Worm (Caenorhabditis elegans) whole organism, mixed stage, embryonic: ENCODE results near the gene T02H6.11.
A peak's percentile ranks its signal among the peaks of the same experiment; 100 is the strongest.

Source experiments
- M03D4.4 ChIP-seq: sonication (generic microtip); optimal IDR thresholded peaks from 2 replicates; lab custom pipeline; 2017; ENCODE audit warnings: mild to moderate bottlenecking, missing genetic modification characterization, missing compliant biosample characterization
- bed-3 ChIP-seq: fragments of 200-800 bp; sonication (Bioruptor generic); optimal IDR thresholded peaks from 3 replicates; lab custom pipeline; 2018; ENCODE audit warnings: mild to moderate bottlenecking, missing genetic modification characterization, moderate library complexity, missing compliant biosample characterization
- ceh-39 ChIP-seq: fragments of 150-350 bp; optimal IDR thresholded peaks from 2 replicates; lab custom pipeline; 2014; ENCODE audit warnings: missing biosample characterization, missing genetic modification characterization
- ceh-43 ChIP-seq: fragments of 200-800 bp; sonication (Bioruptor generic); optimal IDR thresholded peaks from 2 replicates; lab custom pipeline; 2018; ENCODE audit warnings: mild to moderate bottlenecking, missing genetic modification characterization, moderate library complexity, missing compliant biosample characterization
- ces-1 ChIP-seq: fragments of 150-350 bp; optimal IDR thresholded peaks from 2 replicates; lab custom pipeline; 2014; ENCODE audit warnings: missing biosample characterization, missing genetic modification reagents, missing genetic modification characterization
- cnd-1 ChIP-seq: fragments of 200-800 bp; sonication (Bioruptor generic); optimal IDR thresholded peaks from 2 replicates; lab custom pipeline; 2018; ENCODE audit warnings: mild to moderate bottlenecking, missing genetic modification characterization, missing compliant biosample characterization
- drap-1 ChIP-seq: fragments of 200-800 bp; sonication (Bioruptor generic); optimal IDR thresholded peaks from 3 replicates; lab custom pipeline; 2018; ENCODE audit warnings: mild to moderate bottlenecking, missing genetic modification characterization, missing compliant biosample characterization
- elt-1 ChIP-seq: sonication (generic microtip); optimal IDR thresholded peaks from 2 replicates; lab custom pipeline; 2017; ENCODE audit warnings: missing genetic modification characterization, mild to moderate bottlenecking, missing compliant biosample characterization, antibody characterized with exemption, moderate library complexity, borderline replicate concordance; ENCODE audit not compliant: insufficient read depth
- ham-2 ChIP-seq: fragments of 200-800 bp; sonication (Bioruptor generic); optimal IDR thresholded peaks from 2 replicates; lab custom pipeline; 2018; ENCODE audit warnings: mild to moderate bottlenecking, missing genetic modification characterization, missing compliant biosample characterization
- hlh-1 ChIP-seq: fragments of 150-350 bp; optimal IDR thresholded peaks from 2 replicates; lab custom pipeline; 2014; ENCODE audit warnings: missing biosample characterization, missing genetic modification reagents, missing genetic modification characterization
- lin-13 ChIP-seq: fragments of 150-350 bp; optimal IDR thresholded peaks from 2 replicates; lab custom pipeline; 2014; ENCODE audit warnings: missing biosample characterization, missing genetic modification characterization
- lin-32 ChIP-seq: fragments of 200-800 bp; sonication (Bioruptor generic); optimal IDR thresholded peaks from 2 replicates; lab custom pipeline; 2018; ENCODE audit warnings: mild to moderate bottlenecking, missing genetic modification characterization, missing compliant biosample characterization
- lsy-2 ChIP-seq: fragments of 150-350 bp; optimal IDR thresholded peaks from 2 replicates; lab custom pipeline; 2014; ENCODE audit warnings: missing biosample characterization, missing genetic modification characterization
- mab-5 ChIP-seq: fragments of 150-350 bp; optimal IDR thresholded peaks from 2 replicates; lab custom pipeline; 2014; ENCODE audit warnings: missing biosample characterization, missing genetic modification characterization
- mep-1 ChIP-seq: fragments of 150-350 bp; optimal IDR thresholded peaks from 2 replicates; lab custom pipeline; 2017; ENCODE audit warnings: missing biosample characterization, missing genetic modification reagents, missing genetic modification characterization, inconsistent platforms
- mls-2 ChIP-seq: sonication (generic microtip); optimal IDR thresholded peaks from 2 replicates; lab custom pipeline; 2016; ENCODE audit warnings: mild to moderate bottlenecking, missing genetic modification characterization, moderate library complexity, missing compliant biosample characterization
- nhr-12 ChIP-seq: fragments of 150-350 bp; optimal IDR thresholded peaks from 2 replicates; lab custom pipeline; 2014; ENCODE audit warnings: missing biosample characterization, missing genetic modification characterization
- nhr-2 ChIP-seq: fragments of 150-350 bp; optimal IDR thresholded peaks from 2 replicates; lab custom pipeline; 2014; ENCODE audit warnings: missing biosample characterization, missing genetic modification characterization
- nhr-237 ChIP-seq: fragments of 150-350 bp; optimal IDR thresholded peaks from 2 replicates; lab custom pipeline; 2014; ENCODE audit warnings: missing biosample characterization, missing genetic modification characterization
- nhr-28 ChIP-seq: fragments of 150-350 bp; optimal IDR thresholded peaks from 2 replicates; lab custom pipeline; 2014; ENCODE audit warnings: missing biosample characterization, missing genetic modification characterization
- nhr-76 ChIP-seq: sonication (generic microtip); optimal IDR thresholded peaks from 2 replicates; lab custom pipeline; 2017; ENCODE audit warnings: missing biosample characterization, missing genetic modification characterization
- pha-4 ChIP-seq: fragments of 150-350 bp; optimal IDR thresholded peaks from 2 replicates; lab custom pipeline; 2018; ENCODE audit warnings: missing biosample characterization, missing genetic modification reagents, missing genetic modification characterization
- sem-2 ChIP-seq: fragments of 200-800 bp; sonication (Bioruptor generic); optimal IDR thresholded peaks from 2 replicates; lab custom pipeline; 2018; ENCODE audit warnings: mild to moderate bottlenecking, missing genetic modification characterization, missing compliant biosample characterization
- snpc-4 ChIP-seq: fragments of 150-350 bp; optimal IDR thresholded peaks from 2 replicates; lab custom pipeline; 2014; ENCODE audit warnings: missing biosample characterization, missing genetic modification characterization
- sptf-1 ChIP-seq: sonication (generic microtip); optimal IDR thresholded peaks from 2 replicates; lab custom pipeline; 2017; ENCODE audit warnings: mild to moderate bottlenecking, missing genetic modification characterization, moderate library complexity, missing compliant biosample characterization
- tbx-8 ChIP-seq: fragments of 200-800 bp; sonication (Bioruptor generic); optimal IDR thresholded peaks from 2 replicates; lab custom pipeline; 2018; ENCODE audit warnings: mild to moderate bottlenecking, missing genetic modification characterization, moderate library complexity, missing compliant biosample characterization
- unc-39 ChIP-seq: fragments of 150-350 bp; optimal IDR thresholded peaks from 2 replicates; lab custom pipeline; 2014; ENCODE audit warnings: missing biosample characterization, missing genetic modification characterization
- zip-8 ChIP-seq: fragments of 150-350 bp; optimal IDR thresholded peaks from 2 replicates; lab custom pipeline; 2014; ENCODE audit warnings: missing biosample characterization, missing genetic modification characterization

Gene T02H6.11

DNA sequence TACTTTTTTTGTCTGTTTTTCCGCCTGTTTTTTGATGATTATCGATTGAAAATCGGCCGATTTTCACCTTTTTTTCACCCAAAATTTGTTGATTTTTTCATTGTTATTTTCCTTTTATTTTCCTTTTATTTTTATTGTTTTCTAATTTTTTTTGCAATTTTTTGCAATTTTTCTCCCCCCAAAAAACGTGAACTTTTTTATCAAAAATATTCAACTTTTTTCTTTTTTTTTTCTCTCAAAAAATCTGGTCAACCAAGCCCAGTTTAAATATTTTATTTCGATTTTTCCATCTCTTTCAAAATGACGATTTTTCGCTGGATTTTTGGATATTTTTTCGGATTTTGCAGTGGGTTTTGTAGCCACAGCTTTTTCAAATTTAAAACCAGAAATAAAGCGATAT, 22.6 kb upstream of the T02H6.11 start, which contains the start of gene rfip-2:
rfip-2 (plus strand) TSS at position 301 of the 400 bp plus-strand sequence.
- no peak for TF ChIP-seq cnd-1 (tag; lab: Kevin White, UChicago)
- TF ChIP-seq mls-2 (tag; lab: Kevin White, UChicago): no peak

DNA sequence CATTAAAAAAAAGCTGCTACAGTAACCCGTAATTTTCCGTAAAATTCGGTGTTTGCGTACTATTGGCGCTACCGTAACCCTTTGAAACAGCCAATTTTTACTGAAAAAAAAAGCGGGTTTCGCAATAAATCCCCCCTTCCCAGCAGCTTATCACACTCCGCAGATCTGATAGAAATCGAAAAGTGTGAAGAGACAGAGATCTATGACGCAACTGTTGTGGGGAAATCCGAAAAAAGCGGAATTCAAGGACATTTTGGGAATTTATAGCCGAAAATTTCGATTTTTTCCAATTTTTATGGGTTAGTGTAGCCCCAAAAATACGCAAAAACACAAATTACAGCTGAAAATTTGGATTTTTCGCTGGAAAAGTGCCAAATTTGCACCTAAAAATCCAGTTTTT, 21.0 kb upstream of the T02H6.11 start:
- no peak for TF ChIP-seq mep-1 (tag; lab: Kevin White, UChicago)
- peak; percentile 68 for TF ChIP-seq zip-8 (tag; lab: Kevin White, UChicago)
- TF ChIP-seq lin-32: no peak
- peak; percentile 80 for TF ChIP-seq elt-1
- TF ChIP-seq mls-2 (tag; lab: Kevin White, UChicago): no peak
- TF ChIP-seq ham-2 (GFP tag; lab: Kevin White, UChicago): no peak
- no peak for TF ChIP-seq sem-2 (GFP tag; lab: Kevin White, UChicago)

- TF ChIP-seq ham-2 (GFP tag; lab: Kevin White, UChicago): no peak
- TF ChIP-seq nhr-2 (tag; lab: Kevin White, UChicago): no peak
- no peak for TF ChIP-seq elt-1
- no peak for TF ChIP-seq lsy-2
- TF ChIP-seq mab-5: no peak
- TF ChIP-seq lin-13 (tag; lab: Kevin White, UChicago): no peak
- TF ChIP-seq cnd-1 (tag; lab: Kevin White, UChicago): no peak
- no peak for TF ChIP-seq nhr-237 (tag; lab: Kevin White, UChicago)
- TF ChIP-seq bed-3 (GFP tag; lab: Kevin White, UChicago): no peak
- no peak for TF ChIP-seq hlh-1 (tag; lab: Kevin White, UChicago)
- TF ChIP-seq unc-39 (tag; lab: Kevin White, UChicago): no peak
- no peak for TF ChIP-seq pha-4 (tag; lab: Kevin White, UChicago)
- TF ChIP-seq ceh-43 (GFP tag; lab: Kevin White, UChicago): no peak
Measured at ce11 chrII:709081-709480, 8.2 kb upstream of the T02H6.11 start, which contains the start of gene T02H6.1. Gene T02H6.1, plus strand, starts transcription at chrII:709381.

DNA sequence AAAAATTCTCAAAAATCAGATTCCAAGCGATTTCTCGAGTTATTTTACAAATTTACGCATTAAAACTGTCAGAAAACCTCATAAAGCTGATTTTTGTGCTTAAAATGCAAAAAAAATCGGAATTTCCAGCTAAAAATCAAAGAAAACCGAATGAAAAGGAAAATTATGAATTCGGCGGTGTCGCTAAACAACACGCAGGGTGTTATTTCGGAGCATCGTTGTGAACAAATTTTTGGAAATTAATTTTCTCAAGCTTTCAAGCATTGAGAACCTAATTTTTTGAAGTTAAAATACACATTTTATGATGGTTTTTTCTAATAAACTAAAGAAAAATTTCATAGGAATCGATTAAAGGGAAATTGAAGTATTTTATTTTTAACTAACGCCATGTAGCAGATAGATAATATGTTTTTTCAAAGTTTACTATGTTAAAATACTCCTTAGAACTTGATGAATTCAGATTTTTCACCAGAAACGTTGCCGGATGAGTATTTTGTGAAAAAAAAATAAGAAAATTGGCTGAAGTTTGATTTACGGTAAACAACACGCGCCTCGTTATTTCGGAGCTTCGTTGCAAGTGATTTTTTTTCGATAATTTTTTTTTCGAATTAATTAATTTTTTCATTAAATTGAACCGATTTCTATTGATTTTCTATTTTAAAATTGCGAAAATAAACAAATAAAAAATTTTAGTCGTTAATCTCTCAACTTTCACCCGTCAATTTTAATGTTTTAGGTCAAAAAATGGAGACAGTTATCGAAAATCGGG, 630 bp upstream of the T02H6.11 start, which contains the start of gene thoc-1:
thoc-1 (plus strand) TSS at position 737 of the 769 bp plus-strand sequence.
- no peak for TF ChIP-seq drap-1 (GFP tag; lab: Kevin White, UChicago)
- TF ChIP-seq snpc-4 (tag; lab: Kevin White, UChicago): no peak
- TF ChIP-seq nhr-237 (tag; lab: Kevin White, UChicago): no peak
- no peak for TF ChIP-seq lin-32
- no peak for TF ChIP-seq nhr-28 (tag; lab: Kevin White, UChicago)
- no peak for TF ChIP-seq ceh-39 (tag; lab: Kevin White, UChicago)
- no peak for TF ChIP-seq mls-2 (tag; lab: Kevin White, UChicago)
- no peak for TF ChIP-seq nhr-12 (tag; lab: Kevin White, UChicago)
- TF ChIP-seq sptf-1 (tag; lab: Kevin White, UChicago): no peak
- no peak for TF ChIP-seq nhr-76 (tag; lab: Kevin White, UChicago)
- TF ChIP-seq mab-5: no peak

DNA sequence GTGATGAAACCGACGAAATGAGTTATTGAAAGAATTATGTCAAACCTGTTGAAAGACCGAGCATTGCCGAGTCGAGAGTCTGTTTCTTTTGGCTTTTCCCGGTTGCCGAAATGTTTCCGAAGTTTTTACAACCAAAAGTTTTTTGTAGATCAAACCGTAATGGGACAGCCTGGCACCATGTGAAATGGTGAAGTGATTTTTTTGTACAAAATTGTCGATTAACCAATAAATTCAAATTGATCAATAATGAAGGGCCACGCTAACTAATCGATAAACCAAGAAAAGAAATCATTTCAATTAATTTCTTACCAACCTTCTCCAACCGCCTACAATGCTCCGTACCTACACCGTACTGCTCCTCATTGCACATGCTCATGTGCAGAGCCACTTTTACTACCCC, 9.4 kb downstream of the T02H6.11 start, which contains the start of gene T02H6.3:
T02H6.3 (plus strand) TSS at position 301 of the 400 bp plus-strand sequence.
- TF ChIP-seq ces-1 (GFP tag; lab: Kevin White, UChicago) (no peak), lsy-2 (no peak), nhr-237 (tag; lab: Kevin White, UChicago) (no peak), mep-1 (tag; lab: Kevin White, UChicago) (no peak), bed-3 (GFP tag; lab: Kevin White, UChicago) (no peak), tbx-8 (GFP tag; lab: Kevin White, UChicago) (no peak), M03D4.4 (tag; lab: Kevin White, UChicago) (no peak), snpc-4 (tag; lab: Kevin White, UChicago) (no peak), nhr-28 (tag; lab: Kevin White, UChicago) (no peak), pha-4 (tag; lab: Kevin White, UChicago) (no peak), ham-2 (GFP tag; lab: Kevin White, UChicago) (no peak), drap-1 (GFP tag; lab: Kevin White, UChicago) (no peak)
